Worm (Caenorhabditis elegans) whole organism, L2 larva: ENCODE measurements around the gene D1086.19.

ENCODE experiments used
- elt-3 ChIP-seq: sonication (generic microtip); optimal IDR thresholded peaks from 2 replicates; lab custom pipeline; 2017; ENCODE audit warnings: missing biosample characterization, missing genetic modification characterization
- nhr-237 ChIP-seq: fragments of 150-350 bp; optimal IDR thresholded peaks from 2 replicates; lab custom pipeline; 2014; ENCODE audit warnings: missing biosample characterization, missing genetic modification characterization
- ztf-11 ChIP-seq: sonication (generic microtip); optimal IDR thresholded peaks from 2 replicates; lab custom pipeline; 2017; ENCODE audit warnings: missing biosample characterization, missing genetic modification characterization

ce11 chrV:14107511-14107910, 19.4 kb downstream of the D1086.19 start, which contains the start of gene H39E23.3:
- no peak for TF ChIP-seq elt-3 (tag; lab: Kevin White, UChicago)
- TF ChIP-seq nhr-237 = no peak
- no peak for TF ChIP-seq ztf-11 (tag; lab: Kevin White, UChicago)
